Fruit fly (Drosophila melanogaster) whole organism, pupa: ENCODE results near the gene Osi2.

Experiments used
- CG10348 ChIP-seq: fragments of 200-800 bp; sonication (Bioruptor generic); IDR thresholded peaks from 2 replicates; pipeline ENCODE4 v1.3.6; 2022; ENCODE audit warnings: missing biosample characterization, missing genetic modification characterization
- CG12605 ChIP-seq: fragments of 200-800 bp; sonication (Bioruptor generic); IDR thresholded peaks from 2 replicates; pipeline ENCODE4 v1.3.6; 2022; ENCODE audit warnings: missing biosample characterization, missing genetic modification characterization
- CG14655 ChIP-seq: fragments of 200-800 bp; sonication (Bioruptor generic); optimal IDR thresholded peaks from 3 replicates; lab custom pipeline; 2017; ENCODE audit warnings: mild to moderate bottlenecking, missing biosample characterization, missing genetic modification reagents, missing genetic modification characterization
- CG15710 ChIP-seq: fragments of 200-800 bp; sonication (Bioruptor generic); optimal IDR thresholded peaks from 2 replicates; lab custom pipeline; 2018; ENCODE audit warnings: missing biosample characterization, mild to moderate bottlenecking, missing genetic modification characterization, moderate library complexity
- CG4496 ChIP-seq: fragments of 200-800 bp; sonication (Bioruptor generic); IDR thresholded peaks from 3 replicates; pipeline ENCODE4 v1.3.6; 2022; ENCODE audit warnings: missing biosample characterization, missing genetic modification characterization
- EcR ChIP-seq: fragments of 200-800 bp; sonication (Bioruptor generic); optimal IDR thresholded peaks from 3 replicates; lab custom pipeline; 2019; ENCODE audit warnings: missing biosample characterization, missing genetic modification characterization, mild to moderate bottlenecking, moderate library complexity, missing genetic modification reagents
- Snoo ChIP-seq: fragments of 200-800 bp; sonication (Bioruptor generic); optimal IDR thresholded peaks from 3 replicates; lab custom pipeline; 2017; ENCODE audit warnings: missing biosample characterization, mild to moderate bottlenecking, missing genetic modification characterization, inconsistent platforms
- fd96Ca ChIP-seq: fragments of 200-800 bp; sonication (Bioruptor generic); IDR thresholded peaks from 3 replicates; pipeline ENCODE4 v1.3.6; 2022; ENCODE audit warnings: missing biosample characterization, missing genetic modification characterization

dm6 chr3R:6234189-6234758, 25.1 kb downstream of the Osi2 start, which contains the start of gene Osi6:
- TF ChIP-seq fd96Ca (GFP tag; lab: Robert Waterston, UW) (no peak), CG15710 (tag; lab: Kevin White, UChicago) (no peak), CG12605 (GFP tag; lab: Robert Waterston, UW) (no peak), CG4496 (GFP tag; lab: Robert Waterston, UW) (no peak), CG14655 (no peak), Snoo (tag; lab: Kevin White, UChicago) (no peak), EcR (GFP tag; lab: Kevin White, UChicago) (no peak), CG10348 (GFP tag; lab: Robert Waterston, UW) (no peak)
